Fruit fly (Drosophila melanogaster) whole organism, embryonic: ENCODE measurements around the gene CG10185.
A peak's percentile ranks its signal among the peaks of the same experiment; 100 is the strongest.

Experiments used
- Aef1 ChIP-seq: fragments of 200-800 bp; sonication (Bioruptor generic); IDR thresholded peaks from 3 replicates; pipeline ENCODE4 v1.3.6; 2022; ENCODE audit warnings: missing biosample characterization, missing genetic modification characterization
- B-H1 ChIP-seq: fragments of 200-800 bp; sonication (Bioruptor generic); IDR thresholded peaks from 3 replicates; pipeline ENCODE4 v1.3.6; 2022; ENCODE audit warnings: missing biosample characterization, missing genetic modification characterization
- CG10267 ChIP-seq: fragments of 200-800 bp; sonication (Bioruptor generic); optimal IDR thresholded peaks from 2 replicates; lab custom pipeline; 2018; ENCODE audit warnings: missing biosample characterization, mild to moderate bottlenecking, missing genetic modification characterization, moderate library complexity
- CG10543 ChIP-seq: fragments of 200-800 bp; sonication (Bioruptor generic); optimal IDR thresholded peaks from 3 replicates; lab custom pipeline; 2017; ENCODE audit warnings: missing biosample characterization, mild to moderate bottlenecking, missing genetic modification characterization, moderate library complexity
- CG11085 ChIP-seq: fragments of 200-800 bp; sonication (Bioruptor generic); IDR thresholded peaks from 2 replicates; pipeline ENCODE4 v1.3.6; 2022; ENCODE audit warnings: missing biosample characterization, missing genetic modification characterization
- CG11093 ChIP-seq: fragments of 200-800 bp; sonication (Bioruptor generic); IDR thresholded peaks from 3 replicates; pipeline ENCODE4 v1.3.6; 2022; ENCODE audit warnings: missing biosample characterization, missing genetic modification characterization
- CG11504 ChIP-seq: fragments of 200-800 bp; sonication (Bioruptor generic); optimal IDR thresholded peaks from 3 replicates; lab custom pipeline; 2019; ENCODE audit warnings: missing biosample characterization, mild to moderate bottlenecking, missing genetic modification characterization, moderate library complexity
- CG11696 ChIP-seq: fragments of 200-800 bp; sonication (Bioruptor generic); IDR thresholded peaks from 2 replicates; pipeline ENCODE4 v1.3.6; 2022; ENCODE audit warnings: missing biosample characterization, missing genetic modification characterization
- CG12299 ChIP-seq: fragments of 200-800 bp; sonication (Bioruptor generic); optimal IDR thresholded peaks from 2 replicates; lab custom pipeline; 2018; ENCODE audit warnings: missing biosample characterization, mild to moderate bottlenecking, missing genetic modification characterization
- CG12769 ChIP-seq: fragments of 200-800 bp; sonication (Bioruptor generic); optimal IDR thresholded peaks from 2 replicates; lab custom pipeline; 2019; ENCODE audit warnings: missing biosample characterization, mild to moderate bottlenecking, missing genetic modification characterization, moderate library complexity
- CG13424 ChIP-seq: fragments of 200-800 bp; sonication (Bioruptor generic); optimal IDR thresholded peaks from 2 replicates; lab custom pipeline; 2019; ENCODE audit warnings: missing biosample characterization, mild to moderate bottlenecking, missing genetic modification characterization, moderate library complexity
- CG15011 ChIP-seq: fragments of 200-800 bp; sonication (Bioruptor generic); optimal IDR thresholded peaks from 3 replicates; lab custom pipeline; 2018; ENCODE audit warnings: missing biosample characterization, mild to moderate bottlenecking, missing genetic modification characterization
- CG3065 ChIP-seq: fragments of 200-800 bp; sonication (Bioruptor generic); optimal IDR thresholded peaks from 2 replicates; lab custom pipeline; 2016; ENCODE audit warnings: missing biosample characterization, missing genetic modification characterization
- CG33213 ChIP-seq: fragments of 200-800 bp; sonication (Bioruptor generic); optimal IDR thresholded peaks from 3 replicates; lab custom pipeline; 2016; ENCODE audit warnings: missing biosample characterization, missing genetic modification characterization
- CG3838 ChIP-seq: fragments of 200-800 bp; sonication (Bioruptor generic); optimal IDR thresholded peaks from 3 replicates; lab custom pipeline; 2016; ENCODE audit warnings: missing biosample characterization, missing genetic modification characterization
- CG6272 ChIP-seq: fragments of 200-800 bp; sonication (Bioruptor generic); IDR thresholded peaks from 2 replicates; pipeline ENCODE4 v1.3.6; 2022; ENCODE audit warnings: missing biosample characterization, missing genetic modification characterization
- Doc2 ChIP-seq: fragments of 200-800 bp; sonication (Bioruptor generic); IDR thresholded peaks from 2 replicates; pipeline ENCODE4 v1.3.6; 2022; ENCODE audit warnings: missing biosample characterization, missing genetic modification characterization
- Dref ChIP-seq: fragments of 200-800 bp; sonication (Bioruptor generic); IDR thresholded peaks from 2 replicates; pipeline ENCODE4 v1.3.6; 2022; ENCODE audit warnings: missing biosample characterization, missing genetic modification characterization
- Eip74EF ChIP-seq, 2 experiments: fragments of 200-800 bp in 1 of 2; fragments of >200 bp in 1 of 2; sonication (Bioruptor generic) in 1 of 2; optimal IDR thresholded peaks; 2 replicates each; lab custom pipeline; 2017 to 2019; ENCODE audit warnings: missing biosample characterization in 2 of 2, missing genetic modification characterization in 2 of 2, mild to moderate bottlenecking in 1 of 2, moderate library complexity in 1 of 2
- Gug ChIP-seq: fragments of 200-800 bp; sonication (Bioruptor generic); IDR thresholded peaks from 4 replicates; pipeline ENCODE4 v1.3.6; 2022; ENCODE audit warnings: missing biosample characterization, missing genetic modification characterization
- HLH3B ChIP-seq: fragments of 200-800 bp; sonication (Bioruptor generic); IDR thresholded peaks from 2 replicates; pipeline ENCODE4 v1.3.6; 2022; ENCODE audit warnings: missing biosample characterization, missing genetic modification characterization
- HmgD ChIP-seq: fragments of 200-800 bp; sonication (Bioruptor generic); optimal IDR thresholded peaks from 3 replicates; lab custom pipeline; 2016; ENCODE audit warnings: missing biosample characterization, missing genetic modification characterization
- Hmx ChIP-seq: fragments of 200-800 bp; sonication (Bioruptor generic); optimal IDR thresholded peaks from 2 replicates; lab custom pipeline; 2016; ENCODE audit warnings: missing biosample characterization, missing genetic modification characterization
- Hr3 ChIP-seq: fragments of 200-800 bp; sonication (Bioruptor generic); optimal IDR thresholded peaks from 3 replicates; lab custom pipeline; 2016; ENCODE audit warnings: missing biosample characterization, missing genetic modification characterization
- Meics ChIP-seq: fragments of 200-800 bp; sonication (Bioruptor generic); optimal IDR thresholded peaks from 2 replicates; lab custom pipeline; 2017; ENCODE audit warnings: missing biosample characterization, mild to moderate bottlenecking, missing genetic modification characterization
- Oaz ChIP-seq: fragments of 200-800 bp; sonication (Bioruptor generic); IDR thresholded peaks from 2 replicates; pipeline ENCODE4 v1.3.6; 2022; ENCODE audit warnings: missing biosample characterization, missing genetic modification characterization
- az2 ChIP-seq: fragments of 200-800 bp; sonication (Bioruptor generic); optimal IDR thresholded peaks from 3 replicates; lab custom pipeline; 2016; ENCODE audit warnings: missing biosample characterization, missing genetic modification characterization
- bcd ChIP-seq: fragments of 200-800 bp; sonication (Bioruptor generic); optimal IDR thresholded peaks from 2 replicates; lab custom pipeline; 2017; ENCODE audit warnings: missing biosample characterization, mild to moderate bottlenecking, missing genetic modification characterization
- bowl ChIP-seq: fragments of 200-800 bp; sonication (Bioruptor generic); IDR thresholded peaks from 2 replicates; pipeline ENCODE4 v1.3.6; 2022; ENCODE audit warnings: missing biosample characterization, missing genetic modification characterization
- br ChIP-seq: fragments of >200 bp; optimal IDR thresholded peaks from 2 replicates; lab custom pipeline; 2017
- chif ChIP-seq, 2 experiments: fragments of 200-800 bp; sonication (Bioruptor generic); optimal IDR thresholded peaks; 3 replicates each; lab custom pipeline; 2016; ENCODE audit warnings: missing biosample characterization in 2 of 2, missing genetic modification characterization in 2 of 2
- chn ChIP-seq: fragments of 200-800 bp; sonication (Bioruptor generic); optimal IDR thresholded peaks from 2 replicates; lab custom pipeline; 2016; ENCODE audit warnings: missing biosample characterization, missing genetic modification characterization
- dysf ChIP-seq: fragments of 200-800 bp; sonication (Bioruptor generic); IDR thresholded peaks from 3 replicates; pipeline ENCODE4 v1.3.6; 2022; ENCODE audit warnings: missing biosample characterization, missing genetic modification characterization
- ftz-f1 ChIP-seq: fragments of 200-800 bp; sonication (Bioruptor generic); optimal IDR thresholded peaks from 2 replicates; lab custom pipeline; 2016; ENCODE audit warnings: missing biosample characterization, missing genetic modification characterization
- grau ChIP-seq: fragments of 200-800 bp; optimal IDR thresholded peaks from 3 replicates; lab custom pipeline; 2019; ENCODE audit warnings: missing biosample characterization, mild to moderate bottlenecking, missing genetic modification characterization, moderate library complexity
- lola ChIP-seq, 3 experiments: fragments of >200 bp in 2 of 3; fragments of 200-800 bp in 1 of 3; sonication (Bioruptor generic) in 1 of 3; optimal IDR thresholded peaks; 2 replicates each; lab custom pipeline; 2017 to 2019; ENCODE audit warnings: missing biosample characterization in 3 of 3, missing genetic modification characterization in 3 of 3, mild to moderate bottlenecking in 1 of 3, moderate library complexity in 1 of 3
- luna ChIP-seq: fragments of 200-800 bp; sonication (Bioruptor generic); optimal IDR thresholded peaks from 2 replicates; lab custom pipeline; 2016; ENCODE audit warnings: missing biosample characterization, missing genetic modification characterization
- nom ChIP-seq: fragments of 200-800 bp; sonication (Bioruptor generic); optimal IDR thresholded peaks from 2 replicates; lab custom pipeline; 2017; ENCODE audit warnings: missing biosample characterization, missing genetic modification characterization, mild to moderate bottlenecking, moderate library complexity, missing genetic modification reagents
- prd ChIP-seq, 3 experiments: fragments of >200 bp in 2 of 3; fragments of 200-800 bp in 1 of 3; sonication (Bioruptor generic) in 1 of 3; optimal IDR thresholded peaks in 2 of 3; IDR thresholded peaks in 1 of 3; 2 replicates in 2 of 3; 3 replicates in 1 of 3; pipeline versions ENCODE4 v1.3.6 to Lab custom; 2017 to 2022; ENCODE audit warnings: missing biosample characterization in 1 of 3, missing genetic modification characterization in 1 of 3
- ranshi ChIP-seq: fragments of 200-800 bp; sonication (Bioruptor generic); IDR thresholded peaks from 2 replicates; pipeline ENCODE4 v1.3.6; 2022; ENCODE audit warnings: missing biosample characterization, missing genetic modification characterization
- row ChIP-seq: fragments of 200-800 bp; sonication (Bioruptor generic); IDR thresholded peaks from 3 replicates; pipeline ENCODE4 v1.3.6; 2022; ENCODE audit warnings: missing biosample characterization, missing genetic modification characterization
- sd ChIP-seq: fragments of 200-800 bp; sonication (Bioruptor generic); optimal IDR thresholded peaks from 3 replicates; lab custom pipeline; 2018; ENCODE audit warnings: missing biosample characterization, mild to moderate bottlenecking, missing genetic modification characterization, moderate library complexity
- trem ChIP-seq: fragments of 200-800 bp; optimal IDR thresholded peaks from 3 replicates; lab custom pipeline; 2019; ENCODE audit warnings: missing biosample characterization, mild to moderate bottlenecking, missing genetic modification characterization, moderate library complexity
- vfl ChIP-seq: fragments of 200-800 bp; sonication (Bioruptor generic); optimal IDR thresholded peaks from 2 replicates; lab custom pipeline; 2016; ENCODE audit warnings: missing biosample characterization, missing genetic modification characterization
- vvl ChIP-seq: fragments of 200-800 bp; sonication (Bioruptor generic); IDR thresholded peaks from 2 replicates; pipeline ENCODE4 v1.3.6; 2022; ENCODE audit warnings: missing biosample characterization, missing genetic modification characterization

CG10185 gene

DNA sequence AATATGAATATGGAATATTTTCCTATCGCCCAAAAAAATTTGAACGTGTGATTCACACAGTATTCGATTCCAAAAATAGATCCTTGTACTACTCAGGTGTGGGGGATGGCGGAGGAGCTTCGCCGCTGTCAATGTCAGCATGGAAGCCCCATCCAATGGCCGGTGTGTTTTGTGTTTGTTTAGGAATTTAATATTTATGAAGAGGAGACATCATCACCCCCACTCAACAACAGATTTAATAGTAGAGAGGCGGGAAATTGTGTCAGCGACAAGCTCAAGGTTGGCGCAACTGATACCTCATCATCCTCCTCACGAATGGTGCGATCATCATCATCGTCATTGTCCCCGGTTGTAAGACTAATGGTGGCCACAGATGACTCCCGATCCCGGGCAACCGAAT is 6.7 kb upstream of the CG10185 start (continued):
- TF ChIP-seq CG10543 (GFP tag; lab: Kevin White, UChicago), result peak; percentile 12
- TF ChIP-seq CG12769 (tag; lab: Kevin White, UChicago), result peak; percentile 90
- TF ChIP-seq Dref (GFP tag; lab: Robert Waterston, UW), result no peak
- no peak for TF ChIP-seq Doc2 (GFP tag; lab: Robert Waterston, UW)
- TF ChIP-seq CG10267 (tag; lab: Kevin White, UChicago), result no peak
- TF ChIP-seq Hr3 (GFP tag; lab: Kevin White, UChicago), result no peak
- no peak for TF ChIP-seq trem (tag; lab: Kevin White, UChicago)
- no peak for TF ChIP-seq CG11085 (GFP tag; lab: Robert Waterston, UW)
- no peak for TF ChIP-seq grau (tag; lab: Kevin White, UChicago)
- peak; percentile 3 for TF ChIP-seq CG11504 (tag; lab: Kevin White, UChicago)
- TF ChIP-seq Meics, result no peak
- no peak for TF ChIP-seq CG13424 (tag; lab: Kevin White, UChicago)
- no peak for TF ChIP-seq nom
- no peak for TF ChIP-seq HmgD (GFP tag; lab: Kevin White, UChicago)
- no peak for TF ChIP-seq Aef1 (GFP tag; lab: Robert Waterston, UW)
- TF ChIP-seq ranshi (GFP tag; lab: Robert Waterston, UW), result no peak
- no peak for TF ChIP-seq CG3838 (GFP tag; lab: Kevin White, UChicago)
- TF ChIP-seq br (lab: Kevin White, UChicago), result no peak
- TF ChIP-seq ftz-f1, result peak; percentile 60
- TF ChIP-seq luna (GFP tag; lab: Kevin White, UChicago), result no peak
- TF ChIP-seq vvl (GFP tag; lab: Robert Waterston, UW), result no peak
- TF ChIP-seq Gug, result no peak
- TF ChIP-seq row (GFP tag; lab: Robert Waterston, UW), result no peak
- TF ChIP-seq bcd, result no peak
- TF ChIP-seq Oaz (GFP tag; lab: Robert Waterston, UW), result no peak
- no peak for TF ChIP-seq dysf (GFP tag; lab: Robert Waterston, UW)
- TF ChIP-seq CG12299 (tag; lab: Kevin White, UChicago), result no peak
- no peak for TF ChIP-seq Eip74EF (GFP tag; optimal IDR thresholded peaks at IDR 0.05; lab: Kevin White, UChicago)
- no peak for TF ChIP-seq B-H1 (GFP tag; lab: Robert Waterston, UW)
- no peak for TF ChIP-seq CG33213
- TF ChIP-seq CG6272, result no peak
- no peak for TF ChIP-seq CG11093 (GFP tag; lab: Robert Waterston, UW)
- peak; percentile 90 for TF ChIP-seq sd (tag; lab: Kevin White, UChicago)
- no peak for TF ChIP-seq Hmx (GFP tag; lab: Kevin White, UChicago)
- TF ChIP-seq, all 482 proteins: peak for 6

DNA sequence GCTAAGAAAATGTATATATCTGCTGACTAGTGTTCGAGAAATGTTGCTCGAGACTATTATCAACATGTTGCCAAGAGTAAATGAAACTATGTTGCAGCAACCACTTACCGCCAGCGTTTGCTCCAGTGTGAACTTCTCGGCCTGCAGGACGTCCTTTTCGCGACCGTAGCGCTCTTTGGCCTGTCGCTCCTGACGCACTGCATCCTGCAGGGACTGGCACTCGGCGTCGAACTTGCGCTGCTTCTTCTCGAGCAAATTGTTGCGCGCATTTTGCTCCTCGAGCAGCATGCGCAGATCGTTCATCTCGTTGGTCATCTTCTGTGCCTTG is 5.2 kb upstream of the CG10185 start:
- TF ChIP-seq vfl (GFP tag; lab: Kevin White, UChicago) (no peak), HLH3B (GFP tag; lab: Robert Waterston, UW) (no peak), az2 (GFP tag; lab: Kevin White, UChicago) (peak; percentile 24), CG3065 (GFP tag; lab: Kevin White, UChicago) (peak; percentile 34), prd (optimal IDR thresholded peaks at IDR 0.05; lab: Kevin White, UChicago) (no peak), prd (GFP tag; IDR thresholded peaks at IDR 0.05; lab: Robert Waterston, UW) (no peak), lola (GFP tag; optimal IDR thresholded peaks at IDR 0.05; lab: Kevin White, UChicago) (no peak), CG11504 (tag; lab: Kevin White, UChicago) (peak; percentile 98), CG15011 (GFP tag; lab: Kevin White, UChicago) (no peak), chif (GFP tag; optimal IDR thresholded peaks at IDR 0.05; lab: Kevin White, UChicago) (no peak), chn (GFP tag; lab: Kevin White, UChicago) (no peak), bowl (0 out of 2 replicates have a peak, but pooled peaks have one; percentile 18), CG11696 (GFP tag; lab: Robert Waterston, UW) (0 out of 2 replicates have a peak, but pooled peaks have one; percentile 3)
- TF ChIP-seq, all 482 proteins: peak for 5
